Worm (Caenorhabditis elegans) whole organism, L3 larva: ENCODE measurements around the gene unc-46.

Experiments used
- R02D3.7 ChIP-seq: fragments of 150-350 bp; optimal IDR thresholded peaks from 2 replicates; lab custom pipeline; 2014; ENCODE audit warnings: missing biosample characterization, missing genetic modification characterization
- ZK546.5 ChIP-seq: sonication (generic microtip); optimal IDR thresholded peaks from 2 replicates; lab custom pipeline; 2017; ENCODE audit warnings: missing biosample characterization, missing genetic modification characterization
- ama-1 ChIP-seq: fragments of 150-350 bp; optimal IDR thresholded peaks from 2 replicates; lab custom pipeline; 2018
- daf-12 ChIP-seq: fragments of 150-350 bp; optimal IDR thresholded peaks from 2 replicates; lab custom pipeline; 2014; ENCODE audit warnings: missing biosample characterization, missing genetic modification reagents, missing genetic modification characterization
- elt-1 ChIP-seq: fragments of 150-350 bp; optimal IDR thresholded peaks from 2 replicates; lab custom pipeline; 2014; ENCODE audit warnings: missing biosample characterization, missing genetic modification characterization
- elt-3 ChIP-seq, 3 experiments: fragments of 150-350 bp in 1 of 3; sonication (generic microtip) in 2 of 3; optimal IDR thresholded peaks; 2 replicates in 2 of 3; 4 replicates in 1 of 3; lab custom pipeline; 2014 to 2017; ENCODE audit warnings: missing biosample characterization in 3 of 3, missing genetic modification characterization in 3 of 3
- eor-1 ChIP-seq, 2 experiments: fragments of 150-350 bp; optimal IDR thresholded peaks; 2 replicates each; lab custom pipeline; 2014 to 2018; ENCODE audit warnings: missing biosample characterization in 2 of 2, missing genetic modification characterization in 2 of 2
- fkh-10 ChIP-seq: sonication (generic microtip); optimal IDR thresholded peaks from 2 replicates; lab custom pipeline; 2017; ENCODE audit warnings: missing biosample characterization, missing genetic modification reagents, missing genetic modification characterization
- nhr-28 ChIP-seq: fragments of 150-350 bp; optimal IDR thresholded peaks from 2 replicates; lab custom pipeline; 2014; ENCODE audit warnings: missing biosample characterization, missing genetic modification characterization
- skn-1 ChIP-seq: fragments of 150-350 bp; optimal IDR thresholded peaks from 2 replicates; lab custom pipeline; 2014; ENCODE audit warnings: missing biosample characterization, missing genetic modification characterization
- snpc-4 ChIP-seq: fragments of 150-350 bp; optimal IDR thresholded peaks from 2 replicates; lab custom pipeline; 2014; ENCODE audit warnings: missing biosample characterization, missing genetic modification characterization
- unc-62 ChIP-seq: fragments of 150-350 bp; sonication (generic microtip); optimal IDR thresholded peaks from 4 replicates; lab custom pipeline; 2014; ENCODE audit warnings: missing biosample characterization, missing genetic modification reagents, missing genetic modification characterization
- zag-1 ChIP-seq: fragments of 150-350 bp; optimal IDR thresholded peaks from 2 replicates; lab custom pipeline; 2014; ENCODE audit warnings: missing biosample characterization, missing genetic modification characterization
- ztf-4 ChIP-seq: fragments of 150-350 bp; optimal IDR thresholded peaks from 2 replicates; lab custom pipeline; 2014; ENCODE audit warnings: missing biosample characterization, missing genetic modification characterization

DNA sequence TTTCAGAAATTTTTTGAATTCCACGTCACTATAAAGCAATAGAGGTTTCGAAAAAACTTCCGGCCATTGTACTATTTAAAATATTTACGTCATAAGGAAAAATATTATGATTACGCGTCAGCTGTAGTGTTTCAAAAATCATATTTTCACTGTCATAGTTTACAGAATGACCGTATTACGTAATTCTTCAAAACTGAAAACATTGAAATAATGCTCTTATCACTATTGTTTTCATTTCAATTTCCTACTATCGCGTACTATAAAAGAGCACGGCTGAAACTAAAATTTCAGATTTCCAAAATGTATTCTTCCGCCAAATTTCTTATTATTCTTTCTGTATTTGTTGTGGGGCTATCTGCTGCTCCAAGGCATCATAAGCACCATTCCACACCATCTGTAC lies 45.7 kb upstream of the unc-46 start, which contains the start of gene F14F9.2:
- TF ChIP-seq nhr-28 (tag; lab: Kevin White, UChicago) (no peak), zag-1 (tag; lab: Kevin White, UChicago) (no peak), skn-1 (tag; lab: Kevin White, UChicago) (no peak), eor-1 (tag; optimal IDR thresholded peaks at IDR 0.05; lab: Kevin White, UChicago) (no peak), elt-3 (tag; optimal IDR thresholded peaks at IDR 0.05; lab: Kevin White, UChicago) (no peak), unc-62 (GFP tag; lab: Kevin White, UChicago) (no peak), R02D3.7 (tag; lab: Kevin White, UChicago) (no peak), daf-12 (tag; lab: Kevin White, UChicago) (no peak), elt-1 (no peak), ZK546.5 (tag; lab: Kevin White, UChicago) (no peak), ama-1 (no peak), snpc-4 (tag; lab: Kevin White, UChicago) (no peak), ztf-4 (tag; lab: Kevin White, UChicago) (no peak), fkh-10 (GFP tag; lab: Kevin White, UChicago) (no peak)
